Worm (Caenorhabditis elegans) whole organism, L3 larva: ENCODE measurements around the gene gon-4.

ENCODE experiments used
- R02D3.7 ChIP-seq: fragments of 150-350 bp; optimal IDR thresholded peaks from 2 replicates; lab custom pipeline; 2014; ENCODE audit warnings: missing biosample characterization, missing genetic modification characterization
- ZK546.5 ChIP-seq: sonication (generic microtip); optimal IDR thresholded peaks from 2 replicates; lab custom pipeline; 2017; ENCODE audit warnings: missing biosample characterization, missing genetic modification characterization
- ama-1 ChIP-seq: fragments of 150-350 bp; optimal IDR thresholded peaks from 2 replicates; lab custom pipeline; 2018
- ceh-16 ChIP-seq: sonication (generic microtip); optimal IDR thresholded peaks from 2 replicates; lab custom pipeline; 2017; ENCODE audit warnings: missing biosample characterization, missing genetic modification characterization
- ceh-28 ChIP-seq: fragments of 150-350 bp; optimal IDR thresholded peaks from 2 replicates; lab custom pipeline; 2014; ENCODE audit warnings: missing biosample characterization, missing genetic modification reagents, missing genetic modification characterization
- ceh-82 ChIP-seq: fragments of 150-350 bp; optimal IDR thresholded peaks from 2 replicates; lab custom pipeline; 2014; ENCODE audit warnings: missing biosample characterization, missing genetic modification characterization
- ceh-9 ChIP-seq: sonication (generic microtip); optimal IDR thresholded peaks from 2 replicates; lab custom pipeline; 2018; ENCODE audit warnings: missing biosample characterization, missing genetic modification characterization
- daf-12 ChIP-seq: fragments of 150-350 bp; optimal IDR thresholded peaks from 2 replicates; lab custom pipeline; 2014; ENCODE audit warnings: missing biosample characterization, missing genetic modification reagents, missing genetic modification characterization
- elt-1 ChIP-seq: fragments of 150-350 bp; optimal IDR thresholded peaks from 2 replicates; lab custom pipeline; 2014; ENCODE audit warnings: missing biosample characterization, missing genetic modification characterization
- elt-2 ChIP-seq: sonication (generic microtip); optimal IDR thresholded peaks from 2 replicates; lab custom pipeline; 2016; ENCODE audit warnings: missing genetic modification reagents, mild to moderate bottlenecking, missing genetic modification characterization, missing compliant biosample characterization
- elt-3 ChIP-seq, 3 experiments: fragments of 150-350 bp in 1 of 3; sonication (generic microtip) in 2 of 3; optimal IDR thresholded peaks; 2 replicates in 2 of 3; 4 replicates in 1 of 3; lab custom pipeline; 2014 to 2017; ENCODE audit warnings: missing biosample characterization in 3 of 3, missing genetic modification characterization in 3 of 3
- eor-1 ChIP-seq, 2 experiments: fragments of 150-350 bp; optimal IDR thresholded peaks; 2 replicates each; lab custom pipeline; 2014 to 2018; ENCODE audit warnings: missing biosample characterization in 2 of 2, missing genetic modification characterization in 2 of 2
- fkh-2 ChIP-seq: fragments of 150-350 bp; optimal IDR thresholded peaks from 2 replicates; lab custom pipeline; 2014; ENCODE audit warnings: missing biosample characterization, missing genetic modification reagents, missing genetic modification characterization
- fos-1 ChIP-seq: fragments of 150-350 bp; optimal IDR thresholded peaks from 2 replicates; lab custom pipeline; 2014; ENCODE audit warnings: missing biosample characterization, missing genetic modification characterization
- jun-1 ChIP-seq: fragments of 150-350 bp; optimal IDR thresholded peaks from 2 replicates; lab custom pipeline; 2014; ENCODE audit warnings: missing biosample characterization, missing genetic modification reagents, missing genetic modification characterization
- lin-15B ChIP-seq: fragments of 150-350 bp; optimal IDR thresholded peaks from 2 replicates; lab custom pipeline; 2014; ENCODE audit warnings: missing biosample characterization, missing genetic modification characterization
- lin-39 ChIP-seq: fragments of 150-350 bp; optimal IDR thresholded peaks from 2 replicates; lab custom pipeline; 2018; ENCODE audit warnings: missing biosample characterization, missing genetic modification reagents, missing genetic modification characterization
- lsy-12 ChIP-seq: sonication (generic microtip); optimal IDR thresholded peaks from 2 replicates; lab custom pipeline; 2016; ENCODE audit warnings: mild to moderate bottlenecking, missing genetic modification characterization, missing compliant biosample characterization
- mml-1 ChIP-seq: fragments of 150-350 bp; sonication (generic microtip); optimal IDR thresholded peaks from 3 replicates; lab custom pipeline; 2014; ENCODE audit warnings: missing biosample characterization, missing genetic modification characterization
- nfya-1 ChIP-seq: sonication (generic microtip); optimal IDR thresholded peaks from 2 replicates; lab custom pipeline; 2017; ENCODE audit warnings: missing genetic modification characterization, mild to moderate bottlenecking, missing compliant biosample characterization, antibody characterized with exemption, moderate library complexity; ENCODE audit not compliant: insufficient read depth
- nhr-23 ChIP-seq: fragments of 150-350 bp; optimal IDR thresholded peaks from 2 replicates; lab custom pipeline; 2014; ENCODE audit warnings: missing biosample characterization, missing genetic modification reagents, missing genetic modification characterization
- nhr-237 ChIP-seq: fragments of 150-350 bp; optimal IDR thresholded peaks from 2 replicates; lab custom pipeline; 2014; ENCODE audit warnings: missing biosample characterization, missing genetic modification characterization
- nhr-25 ChIP-seq: sonication (generic microtip); optimal IDR thresholded peaks from 2 replicates; lab custom pipeline; 2017; ENCODE audit warnings: missing biosample characterization, missing genetic modification characterization
- nhr-28 ChIP-seq: fragments of 150-350 bp; optimal IDR thresholded peaks from 2 replicates; lab custom pipeline; 2014; ENCODE audit warnings: missing biosample characterization, missing genetic modification characterization
- nhr-43 ChIP-seq: sonication (generic microtip); optimal IDR thresholded peaks from 2 replicates; lab custom pipeline; 2016; ENCODE audit warnings: mild to moderate bottlenecking, missing genetic modification characterization, missing compliant biosample characterization; ENCODE audit not compliant: poor library complexity, severe bottlenecking
- nhr-67 ChIP-seq: fragments of 150-350 bp; optimal IDR thresholded peaks from 2 replicates; lab custom pipeline; 2014; ENCODE audit warnings: missing biosample characterization, missing genetic modification characterization
- nhr-76 ChIP-seq: fragments of 150-350 bp; sonication (generic microtip); optimal IDR thresholded peaks from 5 replicates; lab custom pipeline; 2014; ENCODE audit warnings: missing biosample characterization, missing genetic modification characterization
- nhr-77 ChIP-seq: fragments of 150-350 bp; optimal IDR thresholded peaks from 2 replicates; lab custom pipeline; 2014; ENCODE audit warnings: missing biosample characterization, missing genetic modification characterization
- pha-4 ChIP-seq: fragments of 150-350 bp; optimal IDR thresholded peaks from 2 replicates; lab custom pipeline; 2014; ENCODE audit warnings: missing biosample characterization, missing genetic modification reagents, missing genetic modification characterization
- pqm-1 ChIP-seq: fragments of 150-350 bp; optimal IDR thresholded peaks from 2 replicates; lab custom pipeline; 2017; ENCODE audit warnings: missing biosample characterization, missing genetic modification characterization, inconsistent platforms
- tbx-2 ChIP-seq: sonication (generic microtip); optimal IDR thresholded peaks from 2 replicates; lab custom pipeline; 2016; ENCODE audit warnings: mild to moderate bottlenecking, missing genetic modification characterization, missing compliant biosample characterization
- unc-62 ChIP-seq: fragments of 150-350 bp; sonication (generic microtip); optimal IDR thresholded peaks from 4 replicates; lab custom pipeline; 2014; ENCODE audit warnings: missing biosample characterization, missing genetic modification reagents, missing genetic modification characterization
- zag-1 ChIP-seq: fragments of 150-350 bp; optimal IDR thresholded peaks from 2 replicates; lab custom pipeline; 2014; ENCODE audit warnings: missing biosample characterization, missing genetic modification characterization

gon-4 gene

DNA sequence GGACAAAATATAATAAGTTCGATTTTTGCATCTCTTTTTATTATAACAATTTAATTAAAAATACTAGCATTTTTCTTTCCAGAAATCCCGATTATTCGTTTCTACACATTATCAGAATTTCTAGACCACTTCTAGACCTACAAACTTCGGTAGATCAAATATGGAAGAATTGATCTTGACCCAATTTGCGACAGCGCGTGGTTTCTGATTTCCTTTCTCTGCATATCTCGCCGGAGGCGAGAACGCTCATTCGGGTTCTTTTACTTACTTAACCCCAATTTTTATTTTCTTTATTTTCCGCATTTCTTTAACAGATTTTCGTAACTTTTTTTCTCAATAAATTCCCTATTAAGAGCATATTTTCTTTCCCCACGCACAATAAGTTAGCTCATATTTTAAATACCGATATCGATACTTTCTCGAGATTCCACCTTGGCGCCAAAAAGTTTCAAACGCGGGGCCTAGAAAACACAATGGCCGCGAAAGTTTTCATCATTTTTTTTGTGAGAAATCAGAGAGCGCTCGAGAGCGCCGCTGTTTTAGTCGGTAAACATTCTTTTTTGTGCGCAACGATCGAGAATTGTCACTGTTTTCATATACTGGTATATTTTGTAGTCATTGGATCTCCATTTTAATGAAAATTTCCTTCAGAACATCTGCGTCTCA, 45.0 kb downstream of the gon-4 start:
- TF ChIP-seq ZK546.5 (tag; lab: Kevin White, UChicago), result no peak
- peak; percentile 41 for TF ChIP-seq nhr-25 (tag; lab: Kevin White, UChicago)
- no peak for TF ChIP-seq nhr-43 (tag; lab: Kevin White, UChicago)
- TF ChIP-seq pha-4 (tag; lab: Kevin White, UChicago), result peak; percentile 65
- no peak for TF ChIP-seq elt-1
- TF ChIP-seq nfya-1, result peak; percentile 12
- peak; percentile 38 for TF ChIP-seq lin-15B (tag; lab: Kevin White, UChicago)
- TF ChIP-seq lin-39 (tag; lab: Kevin White, UChicago), result peak; percentile 4
- TF ChIP-seq eor-1 (tag; optimal IDR thresholded peaks at IDR 0.05; lab: Kevin White, UChicago), result no peak
- no peak for TF ChIP-seq nhr-77
- no peak for TF ChIP-seq nhr-28
- peak; percentile 8 for TF ChIP-seq nhr-23 (tag; lab: Kevin White, UChicago)

DNA sequence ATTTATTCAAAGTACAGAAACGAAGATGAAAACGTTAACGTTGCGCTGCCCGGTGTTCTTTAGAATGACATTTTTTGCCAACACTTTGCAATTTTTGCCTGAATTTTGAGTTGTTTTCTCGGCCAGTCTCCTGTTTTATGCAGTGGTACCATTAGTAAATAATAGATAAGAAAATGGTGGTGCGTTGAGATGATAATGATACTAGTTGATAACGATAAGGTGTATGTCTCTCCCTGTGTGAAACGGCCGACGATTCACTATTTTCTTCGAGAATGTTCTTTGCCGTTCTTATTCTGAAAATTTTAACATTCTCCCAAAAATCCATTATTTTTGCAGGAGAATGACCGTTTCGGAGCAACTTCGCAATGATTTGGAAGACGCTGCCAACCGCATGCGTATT, 45.7 kb downstream of the gon-4 start, which contains the start of gene tkt-1:
tkt-1 (plus strand) TSS at position 337 of the 400 bp plus-strand sequence.
- TF ChIP-seq pha-4 (tag; lab: Kevin White, UChicago), result peak; percentile 19
- no peak for TF ChIP-seq fkh-2 (tag; lab: Kevin White, UChicago)
- peak; percentile 88 for TF ChIP-seq pqm-1 (tag; lab: Kevin White, UChicago)
- TF ChIP-seq elt-2 (tag; lab: Kevin White, UChicago), result peak; percentile 92
- no peak for TF ChIP-seq ceh-16 (tag; lab: Kevin White, UChicago)
- TF ChIP-seq jun-1 (tag; lab: Kevin White, UChicago), result peak; percentile 55
- peak in 1 of 3 experiments; percentile 85 for TF ChIP-seq elt-3 (tag; optimal IDR thresholded peaks at IDR 0.05; lab: Kevin White, UChicago)
- TF ChIP-seq, all 47 proteins: peak for 5

DNA sequence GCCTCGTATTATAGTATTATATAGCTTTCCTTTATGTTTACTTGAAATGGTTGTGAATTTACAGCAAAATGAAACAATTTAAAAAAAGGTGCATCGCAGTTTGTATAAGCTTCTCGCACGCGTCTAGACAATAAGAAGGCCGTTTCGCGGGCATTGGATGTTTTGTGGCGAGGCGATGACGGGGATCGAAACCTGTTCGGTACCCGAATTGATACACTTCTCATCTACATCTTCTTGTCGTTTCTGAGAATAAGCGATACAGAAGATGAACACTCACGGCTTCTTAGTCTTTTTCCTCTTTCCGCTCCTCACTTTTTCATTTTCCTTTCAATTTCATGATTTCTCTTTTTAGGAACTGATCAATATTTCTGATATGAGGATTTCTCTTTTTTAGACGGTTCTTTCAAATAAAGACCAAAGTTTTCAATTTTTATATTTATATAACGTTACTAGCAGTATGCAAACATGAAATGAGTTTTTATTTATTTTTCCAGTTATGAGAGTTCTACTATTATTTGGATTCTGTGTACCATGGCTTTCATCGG, 48.1 kb downstream of the gon-4 start, which contains the start of gene F01G10.10:
F01G10.10 (plus strand) TSS at position 495 of the 545 bp plus-strand sequence.
- TF ChIP-seq lsy-12 (tag; lab: Kevin White, UChicago) (no peak), nhr-23 (tag; lab: Kevin White, UChicago) (peak; percentile 30), ama-1 (lab: Kevin White, UChicago) (peak; percentile 87), nhr-43 (tag; lab: Kevin White, UChicago) (peak; percentile 34), nhr-25 (tag; lab: Kevin White, UChicago) (peak; percentile 62), elt-2 (tag; lab: Kevin White, UChicago) (peak; percentile 41), zag-1 (tag; lab: Kevin White, UChicago) (no peak), unc-62 (GFP tag; lab: Kevin White, UChicago) (no peak)
- TF ChIP-seq, all 47 proteins: peak for 5

DNA sequence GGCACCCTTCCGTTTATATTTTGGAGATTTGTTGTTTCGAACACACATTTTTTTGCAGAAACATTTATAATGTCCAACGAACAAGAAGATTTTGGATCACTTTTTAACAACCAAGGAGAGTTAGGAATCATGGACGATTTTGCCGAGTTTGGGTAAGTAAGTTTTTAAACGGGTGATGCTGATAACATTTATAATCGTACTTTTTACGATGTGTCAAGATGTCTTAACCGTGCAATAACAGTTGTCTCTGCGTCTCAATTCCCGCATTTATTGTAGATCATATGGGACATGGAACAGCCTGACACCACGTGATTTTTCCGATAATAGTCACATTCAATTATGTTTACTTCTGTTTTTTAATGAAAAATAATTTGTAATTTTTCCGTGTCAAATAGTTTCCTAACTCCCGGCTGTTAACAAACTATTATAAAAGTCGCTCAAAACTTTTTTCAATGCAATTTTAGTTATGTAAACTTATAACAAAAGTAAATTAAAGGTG, 53.0 kb downstream of the gon-4 start, which contains the start of gene daf-14:
daf-14 (plus strand) TSS at position 51 of the 499 bp plus-strand sequence.
- TF ChIP-seq nhr-23 (tag; lab: Kevin White, UChicago), result peak; percentile 4
- TF ChIP-seq nhr-25 (tag; lab: Kevin White, UChicago), result no peak
- no peak for TF ChIP-seq nhr-43 (tag; lab: Kevin White, UChicago)
- peak; percentile 22 for TF ChIP-seq pqm-1 (tag; lab: Kevin White, UChicago)
- no peak for TF ChIP-seq fos-1 (tag; lab: Kevin White, UChicago)
- peak; percentile 11 for TF ChIP-seq nfya-1
- TF ChIP-seq pha-4 (tag; lab: Kevin White, UChicago), result peak; percentile 25
- TF ChIP-seq elt-2 (tag; lab: Kevin White, UChicago), result peak; percentile 46

DNA sequence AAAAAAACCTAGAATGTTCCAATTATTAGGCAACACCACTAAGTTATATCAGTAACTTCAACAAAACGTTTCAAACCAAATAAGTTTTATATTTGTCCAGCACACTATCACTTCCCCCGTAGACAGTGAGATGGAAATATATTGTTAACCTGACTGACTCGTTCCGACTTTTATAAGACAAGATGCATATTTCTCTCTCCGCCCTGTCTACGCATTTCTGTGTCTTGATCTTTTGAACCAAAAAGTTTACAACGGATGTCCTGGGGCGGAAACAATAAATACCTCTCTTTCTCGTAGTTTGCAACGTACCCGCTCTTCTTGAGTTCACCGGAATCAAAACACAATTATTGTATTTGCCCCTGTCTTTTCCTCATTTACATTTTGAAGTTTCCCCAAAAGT, 53.6 kb downstream of the gon-4 start:
- TF ChIP-seq ceh-82 (no peak), mml-1 (tag; lab: Kevin White, UChicago) (no peak), tbx-2 (no peak), ZK546.5 (tag; lab: Kevin White, UChicago) (no peak), ama-1 (lab: Kevin White, UChicago) (no peak), R02D3.7 (tag; lab: Kevin White, UChicago) (no peak), pha-4 (tag; lab: Kevin White, UChicago) (no peak), elt-2 (tag; lab: Kevin White, UChicago) (no peak), nhr-25 (tag; lab: Kevin White, UChicago) (no peak), daf-12 (tag; lab: Kevin White, UChicago) (no peak), ceh-28 (tag; lab: Kevin White, UChicago) (no peak), nhr-237 (tag; lab: Kevin White, UChicago) (no peak), elt-3 (tag; optimal IDR thresholded peaks at IDR 0.05; lab: Kevin White, UChicago) (no peak), zag-1 (tag; lab: Kevin White, UChicago) (no peak), nhr-67 (tag; lab: Kevin White, UChicago) (no peak), unc-62 (GFP tag; lab: Kevin White, UChicago) (no peak), nhr-76 (tag; lab: Kevin White, UChicago) (no peak), ceh-9 (tag; lab: Kevin White, UChicago) (no peak)
